Worm (Caenorhabditis elegans) whole organism, L3 larva: ENCODE results near the gene unc-132.

Experiments
- R02D3.7 ChIP-seq: fragments of 150-350 bp; optimal IDR thresholded peaks from 2 replicates; lab custom pipeline; 2014; ENCODE audit warnings: missing biosample characterization, missing genetic modification characterization
- ZK546.5 ChIP-seq: sonication (generic microtip); optimal IDR thresholded peaks from 2 replicates; lab custom pipeline; 2017; ENCODE audit warnings: missing biosample characterization, missing genetic modification characterization
- aly-2 ChIP-seq: fragments of 150-350 bp; optimal IDR thresholded peaks from 2 replicates; lab custom pipeline; 2014; ENCODE audit warnings: missing biosample characterization, missing genetic modification characterization
- ama-1 ChIP-seq: fragments of 150-350 bp; optimal IDR thresholded peaks from 2 replicates; lab custom pipeline; 2018
- ceh-16 ChIP-seq: sonication (generic microtip); optimal IDR thresholded peaks from 2 replicates; lab custom pipeline; 2017; ENCODE audit warnings: missing biosample characterization, missing genetic modification characterization
- ceh-28 ChIP-seq: fragments of 150-350 bp; optimal IDR thresholded peaks from 2 replicates; lab custom pipeline; 2014; ENCODE audit warnings: missing biosample characterization, missing genetic modification reagents, missing genetic modification characterization
- ceh-9 ChIP-seq: sonication (generic microtip); optimal IDR thresholded peaks from 2 replicates; lab custom pipeline; 2018; ENCODE audit warnings: missing biosample characterization, missing genetic modification characterization
- daf-12 ChIP-seq: fragments of 150-350 bp; optimal IDR thresholded peaks from 2 replicates; lab custom pipeline; 2014; ENCODE audit warnings: missing biosample characterization, missing genetic modification reagents, missing genetic modification characterization
- egl-27 ChIP-seq: sonication (generic microtip); optimal IDR thresholded peaks from 4 replicates; lab custom pipeline; 2017; ENCODE audit warnings: missing biosample characterization, missing genetic modification reagents, missing genetic modification characterization
- egl-5 ChIP-seq: fragments of 150-350 bp; optimal IDR thresholded peaks from 2 replicates; lab custom pipeline; 2017; ENCODE audit warnings: missing biosample characterization, missing genetic modification reagents, missing genetic modification characterization, inconsistent platforms
- elt-1 ChIP-seq: fragments of 150-350 bp; optimal IDR thresholded peaks from 2 replicates; lab custom pipeline; 2014; ENCODE audit warnings: missing biosample characterization, missing genetic modification characterization
- elt-2 ChIP-seq: sonication (generic microtip); optimal IDR thresholded peaks from 2 replicates; lab custom pipeline; 2016; ENCODE audit warnings: missing genetic modification reagents, mild to moderate bottlenecking, missing genetic modification characterization, missing compliant biosample characterization
- elt-3 ChIP-seq, 3 experiments: fragments of 150-350 bp in 1 of 3; sonication (generic microtip) in 2 of 3; optimal IDR thresholded peaks; 2 replicates in 2 of 3; 4 replicates in 1 of 3; lab custom pipeline; 2014 to 2017; ENCODE audit warnings: missing biosample characterization in 3 of 3, missing genetic modification characterization in 3 of 3
- fkh-10 ChIP-seq: sonication (generic microtip); optimal IDR thresholded peaks from 2 replicates; lab custom pipeline; 2017; ENCODE audit warnings: missing biosample characterization, missing genetic modification reagents, missing genetic modification characterization
- fkh-2 ChIP-seq: fragments of 150-350 bp; optimal IDR thresholded peaks from 2 replicates; lab custom pipeline; 2014; ENCODE audit warnings: missing biosample characterization, missing genetic modification reagents, missing genetic modification characterization
- fos-1 ChIP-seq: fragments of 150-350 bp; optimal IDR thresholded peaks from 2 replicates; lab custom pipeline; 2014; ENCODE audit warnings: missing biosample characterization, missing genetic modification characterization
- hmg-11 ChIP-seq: sonication (generic microtip); optimal IDR thresholded peaks from 2 replicates; lab custom pipeline; 2016; ENCODE audit warnings: missing genetic modification characterization, missing compliant biosample characterization
- jun-1 ChIP-seq: fragments of 150-350 bp; optimal IDR thresholded peaks from 2 replicates; lab custom pipeline; 2014; ENCODE audit warnings: missing biosample characterization, missing genetic modification reagents, missing genetic modification characterization
- lin-15B ChIP-seq: fragments of 150-350 bp; optimal IDR thresholded peaks from 2 replicates; lab custom pipeline; 2014; ENCODE audit warnings: missing biosample characterization, missing genetic modification characterization
- lin-39 ChIP-seq: fragments of 150-350 bp; optimal IDR thresholded peaks from 2 replicates; lab custom pipeline; 2018; ENCODE audit warnings: missing biosample characterization, missing genetic modification reagents, missing genetic modification characterization
- lsy-12 ChIP-seq: sonication (generic microtip); optimal IDR thresholded peaks from 2 replicates; lab custom pipeline; 2016; ENCODE audit warnings: mild to moderate bottlenecking, missing genetic modification characterization, missing compliant biosample characterization
- mdl-1 ChIP-seq: fragments of 150-350 bp; optimal IDR thresholded peaks from 2 replicates; lab custom pipeline; 2014; ENCODE audit warnings: missing biosample characterization, missing genetic modification characterization
- mml-1 ChIP-seq: fragments of 150-350 bp; sonication (generic microtip); optimal IDR thresholded peaks from 3 replicates; lab custom pipeline; 2014; ENCODE audit warnings: missing biosample characterization, missing genetic modification characterization
- nfya-1 ChIP-seq: sonication (generic microtip); optimal IDR thresholded peaks from 2 replicates; lab custom pipeline; 2017; ENCODE audit warnings: missing genetic modification characterization, mild to moderate bottlenecking, missing compliant biosample characterization, antibody characterized with exemption, moderate library complexity; ENCODE audit not compliant: insufficient read depth
- nhr-11 ChIP-seq: fragments of 150-350 bp; optimal IDR thresholded peaks from 2 replicates; lab custom pipeline; 2014; ENCODE audit warnings: missing biosample characterization, missing genetic modification characterization
- nhr-12 ChIP-seq: fragments of 150-350 bp; optimal IDR thresholded peaks from 2 replicates; lab custom pipeline; 2014; ENCODE audit warnings: missing biosample characterization, missing genetic modification characterization
- nhr-23 ChIP-seq: fragments of 150-350 bp; optimal IDR thresholded peaks from 2 replicates; lab custom pipeline; 2014; ENCODE audit warnings: missing biosample characterization, missing genetic modification reagents, missing genetic modification characterization
- nhr-237 ChIP-seq: fragments of 150-350 bp; optimal IDR thresholded peaks from 2 replicates; lab custom pipeline; 2014; ENCODE audit warnings: missing biosample characterization, missing genetic modification characterization
- nhr-25 ChIP-seq: sonication (generic microtip); optimal IDR thresholded peaks from 2 replicates; lab custom pipeline; 2017; ENCODE audit warnings: missing biosample characterization, missing genetic modification characterization
- nhr-28 ChIP-seq: fragments of 150-350 bp; optimal IDR thresholded peaks from 2 replicates; lab custom pipeline; 2014; ENCODE audit warnings: missing biosample characterization, missing genetic modification characterization
- nhr-43 ChIP-seq: sonication (generic microtip); optimal IDR thresholded peaks from 2 replicates; lab custom pipeline; 2016; ENCODE audit warnings: mild to moderate bottlenecking, missing genetic modification characterization, missing compliant biosample characterization; ENCODE audit not compliant: poor library complexity, severe bottlenecking
- nhr-67 ChIP-seq: fragments of 150-350 bp; optimal IDR thresholded peaks from 2 replicates; lab custom pipeline; 2014; ENCODE audit warnings: missing biosample characterization, missing genetic modification characterization
- nhr-76 ChIP-seq: fragments of 150-350 bp; sonication (generic microtip); optimal IDR thresholded peaks from 5 replicates; lab custom pipeline; 2014; ENCODE audit warnings: missing biosample characterization, missing genetic modification characterization
- nhr-77 ChIP-seq: fragments of 150-350 bp; optimal IDR thresholded peaks from 2 replicates; lab custom pipeline; 2014; ENCODE audit warnings: missing biosample characterization, missing genetic modification characterization
- pha-4 ChIP-seq: fragments of 150-350 bp; optimal IDR thresholded peaks from 2 replicates; lab custom pipeline; 2014; ENCODE audit warnings: missing biosample characterization, missing genetic modification reagents, missing genetic modification characterization
- pqm-1 ChIP-seq: fragments of 150-350 bp; optimal IDR thresholded peaks from 2 replicates; lab custom pipeline; 2017; ENCODE audit warnings: missing biosample characterization, missing genetic modification characterization, inconsistent platforms
- sea-2 ChIP-seq: fragments of 150-350 bp; sonication (generic microtip); optimal IDR thresholded peaks from 4 replicates; lab custom pipeline; 2014; ENCODE audit warnings: missing biosample characterization, missing genetic modification reagents, missing genetic modification characterization
- skn-1 ChIP-seq: fragments of 150-350 bp; optimal IDR thresholded peaks from 2 replicates; lab custom pipeline; 2014; ENCODE audit warnings: missing biosample characterization, missing genetic modification characterization
- snpc-4 ChIP-seq: fragments of 150-350 bp; optimal IDR thresholded peaks from 2 replicates; lab custom pipeline; 2014; ENCODE audit warnings: missing biosample characterization, missing genetic modification characterization
- tbx-2 ChIP-seq: sonication (generic microtip); optimal IDR thresholded peaks from 2 replicates; lab custom pipeline; 2016; ENCODE audit warnings: mild to moderate bottlenecking, missing genetic modification characterization, missing compliant biosample characterization
- unc-39 ChIP-seq: sonication (generic microtip); optimal IDR thresholded peaks from 4 replicates; lab custom pipeline; 2017; ENCODE audit warnings: missing biosample characterization, missing genetic modification characterization
- unc-62 ChIP-seq: fragments of 150-350 bp; sonication (generic microtip); optimal IDR thresholded peaks from 4 replicates; lab custom pipeline; 2014; ENCODE audit warnings: missing biosample characterization, missing genetic modification reagents, missing genetic modification characterization
- ztf-4 ChIP-seq: fragments of 150-350 bp; optimal IDR thresholded peaks from 2 replicates; lab custom pipeline; 2014; ENCODE audit warnings: missing biosample characterization, missing genetic modification characterization

Gene unc-132

DNA sequence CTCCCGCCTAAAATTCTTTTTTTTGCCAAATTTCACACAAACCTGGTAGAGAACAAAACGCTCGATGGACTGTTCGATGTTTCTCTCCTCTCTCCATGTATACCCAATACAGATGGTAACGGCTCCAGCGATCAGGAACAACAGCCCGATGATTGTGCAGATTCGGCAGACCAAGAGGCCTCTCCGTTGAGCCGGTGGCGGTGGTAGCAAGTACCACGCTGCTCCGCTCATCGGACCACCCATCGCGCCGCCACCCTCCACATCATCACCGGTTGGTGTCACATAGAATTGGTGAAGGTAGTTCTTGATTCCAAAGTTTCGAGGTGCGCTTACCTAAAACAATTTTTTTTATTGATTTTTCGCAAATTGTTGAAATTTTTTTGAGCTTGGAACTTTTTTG lies 27.8 kb downstream of the unc-132 start:
- no peak for TF ChIP-seq nhr-43 (tag; lab: Kevin White, UChicago)
- TF ChIP-seq skn-1 (tag; lab: Kevin White, UChicago), result no peak
- no peak for TF ChIP-seq ZK546.5 (tag; lab: Kevin White, UChicago)
- TF ChIP-seq fkh-2 (tag; lab: Kevin White, UChicago), result no peak
- no peak for TF ChIP-seq nhr-67
- no peak for TF ChIP-seq mdl-1 (tag; lab: Kevin White, UChicago)
- no peak for TF ChIP-seq ceh-16 (tag; lab: Kevin White, UChicago)
- TF ChIP-seq ceh-28, result no peak

DNA sequence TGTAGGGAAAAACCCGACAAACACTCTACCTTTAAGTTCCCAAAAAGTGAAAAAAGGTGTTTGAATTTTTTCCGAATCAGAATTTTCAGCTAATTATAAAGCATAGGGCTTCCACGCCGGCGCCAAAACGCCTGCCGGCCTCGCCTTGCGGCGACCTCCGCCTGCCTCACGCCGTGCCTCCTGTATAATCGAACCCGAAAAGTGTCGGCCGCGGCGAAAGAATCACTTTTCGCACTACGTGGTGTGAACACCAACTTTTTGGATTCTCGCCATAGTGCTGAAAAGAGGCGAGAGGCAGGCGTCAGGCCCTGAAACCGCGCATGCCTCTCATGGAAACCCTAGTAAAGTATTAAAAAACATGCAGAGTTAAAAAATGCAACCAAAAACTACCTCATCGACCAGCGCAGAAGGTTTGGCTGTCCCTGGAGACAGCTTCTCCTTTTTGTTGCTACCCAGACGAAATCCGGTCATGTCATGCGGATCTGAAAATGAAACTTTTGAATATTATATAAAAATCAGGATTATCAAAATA lies 28.6 kb downstream of the unc-132 start, which contains the start of gene nrsn-1:
Gene nrsn-1, minus strand, starts transcription at position 482 of the 532 bp plus-strand sequence.
- TF ChIP-seq ceh-16 (tag; lab: Kevin White, UChicago) (no peak), pha-4 (tag; lab: Kevin White, UChicago) (no peak), daf-12 (tag; lab: Kevin White, UChicago) (no peak), mdl-1 (tag; lab: Kevin White, UChicago) (no peak), lsy-12 (no peak), pqm-1 (tag; lab: Kevin White, UChicago) (no peak), fos-1 (tag; lab: Kevin White, UChicago) (no peak), nhr-43 (tag; lab: Kevin White, UChicago) (no peak), nhr-237 (tag; lab: Kevin White, UChicago) (no peak), elt-1 (tag; lab: Kevin White, UChicago) (no peak), unc-62 (no peak), egl-5 (tag; lab: Kevin White, UChicago) (no peak)

DNA sequence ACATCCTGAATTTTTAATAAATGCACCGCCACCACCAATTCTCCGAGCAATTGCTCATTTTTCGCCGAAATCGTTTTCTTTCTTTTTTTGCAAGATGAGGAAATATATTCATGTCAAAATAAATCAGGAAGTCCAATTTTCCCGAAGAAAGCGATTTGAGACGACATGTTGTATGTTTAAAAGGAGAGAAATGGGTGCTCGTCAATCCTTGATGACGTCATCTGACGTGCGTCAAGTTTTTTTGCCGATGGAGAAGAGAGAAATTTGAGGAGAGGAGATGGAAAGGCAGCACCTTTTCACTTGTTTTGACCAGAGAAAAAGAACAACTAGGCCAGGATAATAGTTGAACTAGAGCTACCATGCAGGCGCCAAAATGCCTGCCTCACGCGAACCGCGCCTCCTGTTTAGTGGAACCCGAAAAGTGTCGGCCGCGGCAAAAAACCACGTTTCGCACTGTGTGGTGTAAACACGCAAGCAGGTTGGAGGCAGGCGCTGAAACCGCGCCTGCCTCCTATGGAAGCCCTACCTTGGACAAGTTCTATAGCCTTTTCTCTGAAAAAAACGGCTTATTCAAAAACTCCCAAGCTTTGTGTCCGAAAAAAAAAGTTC lies 29.5 kb downstream of the unc-132 start:
- TF ChIP-seq ama-1 (lab: Kevin White, UChicago) (peak; percentile 25), nfya-1 (peak; percentile 72), fkh-10 (GFP tag; lab: Kevin White, UChicago) (peak; percentile 88), elt-1 (tag; lab: Kevin White, UChicago) (no peak), egl-27 (tag; lab: Kevin White, UChicago) (no peak), snpc-4 (tag; lab: Kevin White, UChicago) (no peak), lin-39 (tag; lab: Kevin White, UChicago) (peak; percentile 59), unc-62 (peak; percentile 91)

DNA sequence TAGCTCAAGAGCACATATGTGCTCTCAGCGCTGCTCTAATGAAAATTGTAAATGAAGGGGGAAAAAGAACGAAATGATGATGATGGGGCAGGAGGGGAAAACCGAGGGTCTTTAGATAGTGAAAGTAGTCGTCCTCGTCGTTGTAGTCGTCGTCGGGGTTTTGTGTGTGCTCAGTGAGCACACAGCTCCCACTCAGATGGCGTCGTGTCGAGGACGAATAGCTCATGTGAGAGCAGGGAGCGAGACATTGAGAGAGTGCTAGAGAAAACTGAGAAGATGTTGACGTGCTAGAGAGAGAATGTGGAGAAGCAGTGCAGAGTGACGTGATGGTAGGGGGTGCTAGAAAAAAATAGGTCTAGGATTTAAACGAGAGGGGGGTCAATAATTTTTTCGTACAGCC lies 30.8 kb downstream of the unc-132 start:
- TF ChIP-seq ztf-4, result no peak
- no peak for TF ChIP-seq nhr-77 (tag; lab: Kevin White, UChicago)
- peak; percentile 32 for TF ChIP-seq snpc-4 (tag; lab: Kevin White, UChicago)
- peak; percentile 60 for TF ChIP-seq fkh-10 (GFP tag; lab: Kevin White, UChicago)
- no peak for TF ChIP-seq sea-2 (GFP tag; lab: Kevin White, UChicago)
- TF ChIP-seq R02D3.7, result no peak
- no peak for TF ChIP-seq daf-12 (tag; lab: Kevin White, UChicago)
- peak; percentile 2 for TF ChIP-seq hmg-11 (tag; lab: Kevin White, UChicago)
- TF ChIP-seq ceh-9 (tag; lab: Kevin White, UChicago), result no peak
- TF ChIP-seq nfya-1, result peak; percentile 71
- no peak for TF ChIP-seq nhr-23 (tag; lab: Kevin White, UChicago)
- TF ChIP-seq nhr-43 (tag; lab: Kevin White, UChicago), result no peak
- no peak for TF ChIP-seq nhr-11 (tag; lab: Kevin White, UChicago)
- TF ChIP-seq lin-15B (tag; lab: Kevin White, UChicago), result peak; percentile 16
- TF ChIP-seq egl-5 (tag; lab: Kevin White, UChicago), result no peak
- TF ChIP-seq ZK546.5 (tag; lab: Kevin White, UChicago), result no peak
- TF ChIP-seq skn-1 (tag; lab: Kevin White, UChicago), result no peak
- TF ChIP-seq elt-2 (tag; lab: Kevin White, UChicago), result no peak
- TF ChIP-seq nhr-12 (tag; lab: Kevin White, UChicago), result no peak
- TF ChIP-seq ama-1 (lab: Kevin White, UChicago), result peak; percentile 29
- no peak for TF ChIP-seq lsy-12
- TF ChIP-seq lin-39 (tag; lab: Kevin White, UChicago), result peak; percentile 86
- TF ChIP-seq pha-4 (tag; lab: Kevin White, UChicago), result no peak
- no peak for TF ChIP-seq nhr-76 (tag; lab: Kevin White, UChicago)
- TF ChIP-seq mdl-1 (tag; lab: Kevin White, UChicago), result no peak
- TF ChIP-seq ceh-16 (tag; lab: Kevin White, UChicago), result no peak
- TF ChIP-seq elt-3 (tag; optimal IDR thresholded peaks at IDR 0.05; lab: Kevin White, UChicago), result no peak
- no peak for TF ChIP-seq nhr-25 (tag; lab: Kevin White, UChicago)
- no peak for TF ChIP-seq nhr-28 (tag; lab: Kevin White, UChicago)
- no peak for TF ChIP-seq unc-62
- no peak for TF ChIP-seq unc-39 (tag; lab: Kevin White, UChicago)
- no peak for TF ChIP-seq aly-2 (tag; lab: Kevin White, UChicago)
- no peak for TF ChIP-seq fkh-2 (tag; lab: Kevin White, UChicago)
- TF ChIP-seq jun-1 (tag; lab: Kevin White, UChicago), result no peak
- no peak for TF ChIP-seq mml-1 (tag; lab: Kevin White, UChicago)
- no peak for TF ChIP-seq fos-1 (tag; lab: Kevin White, UChicago)
- TF ChIP-seq egl-27 (tag; lab: Kevin White, UChicago), result no peak
- no peak for TF ChIP-seq tbx-2 (tag; lab: Kevin White, UChicago)
